Fruit fly (Drosophila melanogaster) S2 (cell line): ENCODE data around the gene CG17234.

Experiments used
- CG8478 ChIP-seq: fragments of >200 bp; optimal IDR thresholded peaks from 2 replicates; lab custom pipeline; 2018
- CTCF ChIP-seq, 2 experiments: fragments of >200 bp; optimal IDR thresholded peaks; 2 replicates each; lab custom pipeline; 2018

The CG17234 gene

dm6 chr2L:2289316-2289715 is 36.5 kb downstream of the CG17234 start, which contains the start of gene CG17237:
Gene CG17237 (minus strand): TSS chr2L:2289416.
- no peak for TF ChIP-seq CG8478
- no peak for TF ChIP-seq CTCF (optimal IDR thresholded peaks at IDR 0.05; lab: Kevin White, UChicago)

- TF ChIP-seq CG8478 (no peak), CTCF (optimal IDR thresholded peaks at IDR 0.05; lab: Kevin White, UChicago) (no peak)
Measured at dm6 chr2L:2290638-2291037, 37.8 kb downstream of the CG17234 start, which contains the start of gene robl22E. Gene robl22E (minus strand): TSS chr2L:2290738.

- TF ChIP-seq CG8478 (no peak), CTCF (optimal IDR thresholded peaks at IDR 0.05; lab: Kevin White, UChicago) (no peak)
Measured at dm6 chr2L:2299803-2300202, 47.0 kb downstream of the CG17234 start, which contains the start of gene CG31949. Gene CG31949 (plus strand): TSS chr2L:2300103.
